Worm (Caenorhabditis elegans): ENCODE measurements around the gene atfs-1.

DNA sequence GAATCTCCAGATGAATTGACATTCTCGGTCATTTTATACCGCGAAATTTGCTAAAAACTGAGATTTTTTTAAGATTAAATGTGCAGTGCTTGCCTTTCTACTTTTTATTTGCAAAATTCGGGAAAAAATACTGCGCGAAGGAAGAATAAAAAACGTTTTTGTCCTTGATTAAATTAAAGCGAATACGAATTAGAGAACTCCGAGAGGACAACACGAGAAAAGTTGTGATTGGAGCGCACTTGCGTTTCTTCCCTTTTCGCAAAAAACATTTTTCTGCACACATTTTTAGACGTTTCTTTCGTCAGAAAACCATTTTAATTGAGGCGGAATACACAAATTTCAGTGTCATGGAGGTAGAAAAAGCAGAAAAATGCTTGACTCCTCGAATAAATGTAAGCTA is 8.0 kb upstream of the atfs-1 start, which contains the start of the genes trm-1 and ints-2:
- TF ChIP-seq nfya-1 (tag; optimal IDR thresholded peaks at IDR 0.05) (peak; percentile 2), hlh-13 (GFP tag; optimal IDR thresholded peaks at IDR 0.05) (no peak), lin-11 (tag; optimal IDR thresholded peaks at IDR 0.05) (no peak), ceh-9 (tag; optimal IDR thresholded peaks at IDR 0.05) (no peak), fkh-10 (GFP tag; optimal IDR thresholded peaks at IDR 0.05) (no peak), hlh-8 (tag; optimal IDR thresholded peaks at IDR 0.05) (no peak)
